Fruit fly (Drosophila melanogaster) whole organism, wandering third instar larva: ENCODE results near the gene Ttc19.

ENCODE experiments used
- CG32264 ChIP-seq: fragments of 200-800 bp; sonication (Bioruptor generic); optimal IDR thresholded peaks from 2 replicates; lab custom pipeline; 2016; ENCODE audit warnings: missing biosample characterization, missing genetic modification characterization
- Jra ChIP-seq: sonication (Bioruptor generic); optimal IDR thresholded peaks from 2 replicates; lab custom pipeline; 2016; ENCODE audit warnings: missing biosample characterization, missing genetic modification characterization
- Myc ChIP-seq: fragments of >200 bp; optimal IDR thresholded peaks from 2 replicates; lab custom pipeline; 2017
- OdsH ChIP-seq: fragments of 200-800 bp; sonication (Bioruptor generic); optimal IDR thresholded peaks from 2 replicates; lab custom pipeline; 2016; ENCODE audit warnings: missing biosample characterization, mild to moderate bottlenecking, missing genetic modification characterization
- brk ChIP-seq: fragments of 200-800 bp; sonication (Bioruptor generic); optimal IDR thresholded peaks from 2 replicates; lab custom pipeline; 2016; ENCODE audit warnings: missing biosample characterization, mild to moderate bottlenecking, missing genetic modification characterization
- dl ChIP-seq, 2 experiments: fragments of 175-275, 200-275 bp in 1 of 2; fragments of 200-275 bp in 1 of 2; sonication (Bioruptor generic); optimal IDR thresholded peaks; lab custom pipeline; 2018; ENCODE audit warnings: mild to moderate bottlenecking in 2 of 2, missing biosample characterization in 2 of 2, missing genetic modification characterization in 2 of 2, moderate library complexity in 2 of 2; ENCODE audit not compliant: partially characterized antibody in 2 of 2, insufficient read depth in 1 of 2
- h ChIP-seq: fragments of 200-800 bp; sonication (Bioruptor generic); optimal IDR thresholded peaks from 3 replicates; lab custom pipeline; 2016; ENCODE audit warnings: missing biosample characterization, mild to moderate bottlenecking, missing genetic modification characterization
- jim ChIP-seq: fragments of 175-275, 200-325 bp; sonication (Bioruptor generic); optimal IDR thresholded peaks from 2 replicates; lab custom pipeline; 2016; ENCODE audit warnings: missing biosample characterization, mild to moderate bottlenecking, missing genetic modification characterization
- rgr ChIP-seq: fragments of 200-800 bp; sonication (Bioruptor generic); optimal IDR thresholded peaks from 3 replicates; lab custom pipeline; 2016; ENCODE audit warnings: missing biosample characterization, mild to moderate bottlenecking, missing genetic modification characterization
- woc ChIP-seq: sonication (Bioruptor generic); optimal IDR thresholded peaks from 2 replicates; lab custom pipeline; 2016; ENCODE audit warnings: missing biosample characterization, mild to moderate bottlenecking, missing genetic modification characterization

dm6 chr2L:19027246-19027886, 17.6 kb downstream of the Ttc19 start, which contains the start of gene Sidpn:
- TF ChIP-seq brk (GFP tag; lab: Kevin White, UChicago) (no peak), dl (GFP tag; optimal IDR thresholded peaks at IDR 0.05; lab: Kevin White, UChicago; ENCODE audit: insufficient read depth in 1 of 2, partially characterized antibody in 2 of 2) (no peak), OdsH (GFP tag; lab: Kevin White, UChicago) (no peak), rgr (GFP tag; lab: Kevin White, UChicago) (no peak), CG32264 (no peak), jim (GFP tag; lab: Kevin White, UChicago) (no peak), Myc (lab: Kevin White, UChicago) (no peak), h (GFP tag; lab: Kevin White, UChicago) (no peak), Jra (no peak), woc (GFP tag; lab: Kevin White, UChicago) (no peak)
